Worm (Caenorhabditis elegans): ENCODE results near the gene znf-706.

znf-706 gene

DNA sequence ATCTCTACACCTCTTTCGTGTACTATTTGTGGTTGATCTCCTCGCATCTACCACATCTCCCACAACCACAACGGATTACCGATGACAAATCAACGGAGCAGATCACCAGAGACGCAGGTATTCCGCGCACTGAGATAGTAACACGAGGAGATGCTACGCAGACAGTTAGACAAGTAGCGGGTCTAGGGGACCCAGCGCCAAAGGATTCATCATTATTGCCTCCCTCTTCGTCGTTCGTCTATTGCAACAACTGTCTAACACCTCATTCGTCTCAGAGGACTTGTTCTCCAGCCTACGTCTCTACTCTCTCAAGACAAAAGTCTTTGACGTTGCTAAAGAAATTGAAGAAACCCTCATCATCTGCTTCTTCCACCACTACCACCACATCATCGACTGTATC is 25.5 kb upstream of the znf-706 start:
- peak; percentile 25 for TF ChIP-seq ceh-18 (tag; optimal IDR thresholded peaks at IDR 0.05)
- peak; percentile 9 for TF ChIP-seq unc-55 (GFP tag; optimal IDR thresholded peaks at IDR 0.05)
- no peak for TF ChIP-seq pag-3 (tag; optimal IDR thresholded peaks at IDR 0.05; ENCODE audit: borderline replicate concordance)
- TF ChIP-seq ref-2 (tag; optimal IDR thresholded peaks at IDR 0.05), result peak; percentile 31
- no peak for TF ChIP-seq hlh-30 (tag; optimal IDR thresholded peaks at IDR 0.05; ENCODE audit: insufficient read depth)
- no peak for TF ChIP-seq ceh-6 (GFP tag; optimal IDR thresholded peaks at IDR 0.05)
- no peak for TF ChIP-seq nhr-232 (tag; optimal IDR thresholded peaks at IDR 0.05)
- TF ChIP-seq rnt-1 (tag; optimal IDR thresholded peaks at IDR 0.05), result peak; percentile 11

DNA sequence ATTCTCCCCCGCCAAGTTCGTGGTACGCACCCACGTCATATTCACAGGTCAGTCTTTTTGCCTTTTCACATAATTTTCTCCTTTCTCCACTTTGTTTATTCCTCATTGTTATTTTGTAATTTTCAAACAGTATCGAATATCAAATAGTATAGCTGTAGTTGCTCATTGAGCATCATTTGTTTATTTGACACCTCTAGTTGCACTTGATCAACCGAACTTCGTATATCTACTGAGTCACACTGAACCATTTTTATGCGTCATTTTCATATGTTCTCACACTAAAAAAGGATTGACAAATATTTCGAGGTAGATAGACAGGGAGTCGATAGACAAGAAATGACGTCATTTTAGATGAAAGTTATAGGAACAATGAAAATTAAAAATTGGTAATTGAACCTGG is 24.2 kb upstream of the znf-706 start:
- no peak for TF ChIP-seq pag-3 (tag; optimal IDR thresholded peaks at IDR 0.05; ENCODE audit: borderline replicate concordance)
- TF ChIP-seq gmeb-2 (tag; optimal IDR thresholded peaks at IDR 0.05), result no peak
- no peak for TF ChIP-seq sox-2 (GFP tag; IDR thresholded peaks at IDR 0.05)
- no peak for TF ChIP-seq fkh-6 (tag; optimal IDR thresholded peaks at IDR 0.05)
- TF ChIP-seq ceh-2 (tag; optimal IDR thresholded peaks at IDR 0.05), result no peak
- TF ChIP-seq pax-1 (tag; optimal IDR thresholded peaks at IDR 0.05), result no peak
- no peak for TF ChIP-seq madf-2 (tag; optimal IDR thresholded peaks at IDR 0.05)
- no peak for TF ChIP-seq eyg-1 (tag; optimal IDR thresholded peaks at IDR 0.05)
- TF ChIP-seq sdc-2 (tag; optimal IDR thresholded peaks at IDR 0.05), result no peak
- TF ChIP-seq unc-55 (GFP tag; optimal IDR thresholded peaks at IDR 0.05), result no peak
- no peak for TF ChIP-seq F13H6.1 (tag; optimal IDR thresholded peaks at IDR 0.05)
- TF ChIP-seq pat-9 (tag; optimal IDR thresholded peaks at IDR 0.05), result no peak

DNA sequence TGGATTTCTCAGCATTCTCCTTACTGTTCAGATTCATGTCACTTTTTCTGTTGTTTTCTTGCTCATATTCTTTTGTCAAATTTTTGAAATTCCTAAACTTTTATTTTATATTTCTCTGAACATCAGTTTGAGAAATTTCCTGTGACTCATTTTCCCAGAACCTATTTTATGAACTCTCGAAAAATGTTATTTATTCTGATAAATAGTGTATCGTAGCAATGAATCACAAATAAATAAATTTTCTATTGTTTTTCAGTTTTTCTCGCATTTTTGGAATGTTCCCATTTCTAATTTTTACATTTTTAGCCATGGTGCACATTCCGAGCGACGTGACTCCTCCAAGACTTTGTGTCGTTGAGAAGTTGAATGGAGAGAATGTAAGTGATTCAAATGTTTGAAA is 22.8 kb upstream of the znf-706 start, which contains the start of gene nrfl-1:
Gene nrfl-1 (plus strand): TSS at position 301 of the 400 bp plus-strand sequence.
- TF ChIP-seq ztf-16 (tag; optimal IDR thresholded peaks at IDR 0.05) (no peak), hlh-8 (tag; optimal IDR thresholded peaks at IDR 0.05) (no peak), ttx-3 (tag; optimal IDR thresholded peaks at IDR 0.05) (no peak), pat-9 (tag; optimal IDR thresholded peaks at IDR 0.05) (no peak), F13H6.1 (tag; optimal IDR thresholded peaks at IDR 0.05) (no peak), nhr-11 (tag; optimal IDR thresholded peaks at IDR 0.05) (no peak), odd-2 (tag; optimal IDR thresholded peaks at IDR 0.05) (no peak), dve-1 (tag; optimal IDR thresholded peaks at IDR 0.05) (no peak), unc-86 (tag; optimal IDR thresholded peaks at IDR 0.05) (no peak), elt-4 (tag; optimal IDR thresholded peaks at IDR 0.05) (no peak), che-1 (tag; optimal IDR thresholded peaks at IDR 0.05) (no peak), unc-42 (tag; optimal IDR thresholded peaks at IDR 0.05) (no peak), T23F11.4 (GFP tag; optimal IDR thresholded peaks at IDR 0.05) (no peak)

DNA sequence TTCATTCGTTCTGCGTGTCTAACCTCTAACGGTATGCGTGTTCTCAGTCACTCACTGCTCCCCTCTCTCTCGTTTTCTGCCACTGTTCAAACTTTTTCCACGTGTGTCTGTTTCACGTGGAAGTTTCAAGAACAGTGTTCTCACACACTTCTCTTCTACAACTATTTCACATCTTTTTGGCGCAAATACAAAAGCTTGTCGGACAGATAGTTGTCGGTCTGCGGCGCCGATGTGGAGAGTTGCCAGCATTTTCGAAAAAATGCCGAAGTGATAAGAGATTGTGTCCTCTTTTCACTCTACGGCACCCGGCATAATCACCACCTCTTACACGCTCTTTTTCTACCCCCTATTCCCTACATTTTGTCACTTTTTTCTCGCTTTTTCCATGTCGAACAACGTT is 22.3 kb upstream of the znf-706 start:
- TF ChIP-seq eyg-1 (tag; optimal IDR thresholded peaks at IDR 0.05) (no peak), hlh-30 (tag; optimal IDR thresholded peaks at IDR 0.05; ENCODE audit: insufficient read depth) (no peak), C08G9.2 (tag; optimal IDR thresholded peaks at IDR 0.05) (no peak), ceh-14 (tag; optimal IDR thresholded peaks at IDR 0.05) (no peak), fkh-6 (tag; optimal IDR thresholded peaks at IDR 0.05) (no peak), madf-2 (tag; optimal IDR thresholded peaks at IDR 0.05) (no peak), ama-1 (optimal IDR thresholded peaks at IDR 0.05) (no peak)

DNA sequence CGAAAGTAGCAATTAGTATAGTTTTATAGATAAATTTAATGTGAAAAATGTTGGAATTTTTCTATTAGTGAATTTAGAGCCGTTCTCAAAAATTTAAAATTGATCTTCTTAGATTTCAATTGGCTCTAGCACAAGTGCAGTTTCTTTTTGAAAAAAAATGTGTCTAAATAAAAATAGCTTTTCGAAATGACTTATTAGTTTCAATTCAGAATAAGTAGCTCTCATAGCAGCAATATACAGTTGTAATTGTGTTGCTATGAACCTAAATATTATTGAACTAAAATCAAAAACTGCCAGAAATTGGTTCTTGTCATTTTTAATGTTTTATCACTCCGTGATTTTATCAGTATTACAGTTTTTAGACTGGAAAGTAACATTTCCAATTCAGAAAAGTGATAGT is 21.7 kb upstream of the znf-706 start:
- no peak for TF ChIP-seq ets-4 (tag; optimal IDR thresholded peaks at IDR 0.05)
- TF ChIP-seq nhr-11 (tag; optimal IDR thresholded peaks at IDR 0.05), result no peak
- TF ChIP-seq ceh-48 (tag; optimal IDR thresholded peaks at IDR 0.05), result no peak

DNA sequence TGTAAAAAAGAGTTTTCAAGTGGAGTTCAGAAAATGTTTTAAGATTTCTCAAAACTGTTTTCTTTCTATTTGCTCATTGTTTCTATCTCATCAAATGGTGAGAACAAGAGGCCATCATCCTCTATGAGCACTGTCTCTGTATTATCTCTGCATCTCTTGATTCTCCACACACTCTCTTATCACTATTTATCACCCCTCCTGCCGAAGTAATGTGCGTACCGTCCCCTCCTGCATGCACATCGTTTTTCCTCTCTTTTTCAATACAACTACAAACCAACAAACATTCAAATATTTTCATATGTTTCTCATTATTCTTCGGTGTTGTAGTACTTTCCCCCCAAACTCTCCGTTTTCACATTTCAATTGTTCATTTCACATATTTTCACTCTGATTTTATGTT is 20.4 kb upstream of the znf-706 start:
- TF ChIP-seq lim-6 (tag; optimal IDR thresholded peaks at IDR 0.05), result no peak
- TF ChIP-seq rnt-1 (tag; optimal IDR thresholded peaks at IDR 0.05), result no peak
- TF ChIP-seq fkh-6 (tag; optimal IDR thresholded peaks at IDR 0.05), result no peak
- TF ChIP-seq pax-1 (tag; optimal IDR thresholded peaks at IDR 0.05), result no peak
- TF ChIP-seq dve-1 (tag; optimal IDR thresholded peaks at IDR 0.05), result no peak
- no peak for TF ChIP-seq gmeb-2 (tag; optimal IDR thresholded peaks at IDR 0.05)
- TF ChIP-seq ceh-6 (GFP tag; optimal IDR thresholded peaks at IDR 0.05), result no peak
- no peak for TF ChIP-seq C38D4.7 (GFP tag; optimal IDR thresholded peaks at IDR 0.05)
- no peak for TF ChIP-seq ama-1 (optimal IDR thresholded peaks at IDR 0.05)
- no peak for TF ChIP-seq pag-3 (tag; optimal IDR thresholded peaks at IDR 0.05; ENCODE audit: borderline replicate concordance)
- no peak for TF ChIP-seq F13H6.1 (tag; optimal IDR thresholded peaks at IDR 0.05)
- no peak for TF ChIP-seq ceh-9 (tag; optimal IDR thresholded peaks at IDR 0.05)
- TF ChIP-seq fax-1 (tag; optimal IDR thresholded peaks at IDR 0.05), result no peak
- TF ChIP-seq nhr-11 (tag; optimal IDR thresholded peaks at IDR 0.05), result no peak
